Worm (Caenorhabditis elegans): ENCODE results near the gene ifc-1.

DNA sequence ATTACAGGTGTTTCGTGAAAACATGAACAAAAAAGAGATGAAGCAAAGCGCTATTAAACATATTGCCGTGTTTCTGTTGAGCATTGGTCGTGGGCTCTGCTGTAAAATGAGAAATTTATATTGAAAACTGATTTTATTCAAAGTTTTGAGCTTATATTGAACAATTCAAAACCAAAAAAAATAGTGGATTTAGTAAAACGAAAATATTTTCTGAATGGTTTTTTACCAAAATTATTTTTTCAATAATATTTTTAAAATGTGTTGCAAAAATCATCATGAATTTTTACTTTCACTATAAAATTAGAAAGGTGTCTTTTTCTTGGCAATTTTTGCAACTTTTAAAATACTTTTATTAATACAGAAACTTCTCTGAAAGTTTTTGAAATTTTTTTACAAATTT is 22.0 kb downstream of the ifc-1 start, which contains the start of gene C31B8.7:
- no peak for TF ChIP-seq W03F9.2 (tag; optimal IDR thresholded peaks at IDR 0.05)
- no peak for TF ChIP-seq dao-5 (tag; optimal IDR thresholded peaks at IDR 0.05)
- no peak for TF ChIP-seq him-1 (tag; optimal IDR thresholded peaks at IDR 0.05)
